Fruit fly (Drosophila melanogaster) S2 (cell line): ENCODE results near the gene hob.

Source experiments
- CG8478 ChIP-seq: fragments of >200 bp; optimal IDR thresholded peaks from 2 replicates; lab custom pipeline; 2018
- CTCF ChIP-seq, 2 experiments: fragments of >200 bp; optimal IDR thresholded peaks; 2 replicates each; lab custom pipeline; 2018

- TF ChIP-seq CTCF (optimal IDR thresholded peaks at IDR 0.05; lab: Kevin White, UChicago) (no peak), CG8478 (lab: Kevin White, UChicago) (no peak)
Observed at dm6 chr3L:3249997-3250774, 31.5 kb upstream of the hob start.
